Fruit fly (Drosophila melanogaster) whole organism, embryonic: ENCODE data around the gene CG14110.

Experiments used
- CG10565 ChIP-seq: fragments of 200-800 bp; sonication (Bioruptor generic); optimal IDR thresholded peaks from 3 replicates; lab custom pipeline; 2016; ENCODE audit warnings: missing biosample characterization, mild to moderate bottlenecking, missing genetic modification characterization
- CG11695 ChIP-seq: fragments of 200-800 bp; sonication (Bioruptor generic); IDR thresholded peaks from 3 replicates; pipeline ENCODE4 v1.3.6; 2022; ENCODE audit warnings: missing biosample characterization, missing genetic modification characterization
- CG13296 ChIP-seq: fragments of 200-800 bp; sonication (Bioruptor generic); optimal IDR thresholded peaks from 3 replicates; lab custom pipeline; 2018; ENCODE audit warnings: missing biosample characterization, mild to moderate bottlenecking, missing genetic modification characterization
- CG14441 ChIP-seq: fragments of 200-800 bp; sonication (Bioruptor generic); IDR thresholded peaks from 2 replicates; pipeline ENCODE4 v1.3.6; 2022; ENCODE audit warnings: missing biosample characterization, missing genetic modification characterization
- CG14710 ChIP-seq: fragments of 200-800 bp; sonication (Bioruptor generic); optimal IDR thresholded peaks from 3 replicates; lab custom pipeline; 2019; ENCODE audit warnings: missing biosample characterization, mild to moderate bottlenecking, missing genetic modification characterization, moderate library complexity
- CG15269 ChIP-seq: fragments of 200-800 bp; sonication (Bioruptor generic); optimal IDR thresholded peaks from 2 replicates; lab custom pipeline; 2018; ENCODE audit warnings: missing biosample characterization, mild to moderate bottlenecking, missing genetic modification characterization, moderate library complexity
- CG1602 ChIP-seq: fragments of 200-800 bp; sonication (Bioruptor generic); optimal IDR thresholded peaks from 3 replicates; lab custom pipeline; 2016; ENCODE audit warnings: missing biosample characterization, missing genetic modification characterization
- CG17568 ChIP-seq: fragments of 200-800 bp; sonication (Bioruptor generic); optimal IDR thresholded peaks from 2 replicates; lab custom pipeline; 2018; ENCODE audit warnings: missing biosample characterization, mild to moderate bottlenecking, missing genetic modification characterization, moderate library complexity
- CG18011 ChIP-seq: fragments of 200-800 bp; sonication (Bioruptor generic); optimal IDR thresholded peaks from 2 replicates; lab custom pipeline; 2017; ENCODE audit warnings: missing biosample characterization, missing genetic modification characterization, mild to moderate bottlenecking, moderate library complexity, missing genotype
- CG18599 ChIP-seq: fragments of 200-800 bp; sonication (Bioruptor generic); optimal IDR thresholded peaks from 3 replicates; lab custom pipeline; 2017; ENCODE audit warnings: missing biosample characterization, missing genetic modification characterization, mild to moderate bottlenecking, moderate library complexity, missing genetic modification reagents
- CG3065 ChIP-seq: fragments of 200-800 bp; sonication (Bioruptor generic); optimal IDR thresholded peaks from 2 replicates; lab custom pipeline; 2016; ENCODE audit warnings: missing biosample characterization, missing genetic modification characterization
- CG31365 ChIP-seq: fragments of 200-800 bp; sonication (Bioruptor generic); optimal IDR thresholded peaks from 2 replicates; lab custom pipeline; 2018; ENCODE audit warnings: missing biosample characterization, mild to moderate bottlenecking, missing genetic modification characterization
- CG4617 ChIP-seq: fragments of 200-800 bp; sonication (Bioruptor generic); optimal IDR thresholded peaks from 3 replicates; lab custom pipeline; 2016; ENCODE audit warnings: missing biosample characterization, missing genetic modification characterization, borderline replicate concordance
- CG9727 ChIP-seq: fragments of 200-800 bp; sonication (Bioruptor generic); optimal IDR thresholded peaks from 3 replicates; lab custom pipeline; 2017; ENCODE audit warnings: missing biosample characterization, mild to moderate bottlenecking, missing genetic modification characterization
- CG9876 ChIP-seq: fragments of 200-800 bp; sonication (Bioruptor generic); optimal IDR thresholded peaks from 2 replicates; lab custom pipeline; 2016; ENCODE audit warnings: missing biosample characterization, missing genetic modification characterization
- CrebB ChIP-seq: fragments of 200-800 bp; sonication (Bioruptor generic); optimal IDR thresholded peaks from 3 replicates; lab custom pipeline; 2018; ENCODE audit warnings: missing biosample characterization, mild to moderate bottlenecking, missing genetic modification characterization
- Dbx ChIP-seq: fragments of 200-800 bp; sonication (Bioruptor generic); IDR thresholded peaks from 3 replicates; pipeline ENCODE4 v1.3.6; 2022; ENCODE audit warnings: missing biosample characterization, missing genetic modification characterization
- Dek ChIP-seq: fragments of 200-800 bp; sonication (Bioruptor generic); optimal IDR thresholded peaks from 3 replicates; lab custom pipeline; 2019; ENCODE audit warnings: missing biosample characterization, mild to moderate bottlenecking, missing genetic modification characterization, moderate library complexity
- Dref ChIP-seq: fragments of 200-800 bp; sonication (Bioruptor generic); IDR thresholded peaks from 2 replicates; pipeline ENCODE4 v1.3.6; 2022; ENCODE audit warnings: missing biosample characterization, missing genetic modification characterization
- Drgx ChIP-seq: fragments of 200-800 bp; sonication (Bioruptor generic); IDR thresholded peaks from 2 replicates; pipeline ENCODE4 v1.3.6; 2022; ENCODE audit warnings: missing biosample characterization, missing genetic modification characterization
- Gug ChIP-seq: fragments of 200-800 bp; sonication (Bioruptor generic); IDR thresholded peaks from 4 replicates; pipeline ENCODE4 v1.3.6; 2022; ENCODE audit warnings: missing biosample characterization, missing genetic modification characterization
- Lhr ChIP-seq: fragments of 200-800 bp; sonication (Bioruptor generic); optimal IDR thresholded peaks from 3 replicates; lab custom pipeline; 2017; ENCODE audit warnings: mild to moderate bottlenecking, missing biosample characterization, missing genetic modification reagents, missing genetic modification characterization
- NFAT ChIP-seq: fragments of 200-800 bp; sonication (Bioruptor generic); IDR thresholded peaks from 2 replicates; pipeline ENCODE4 v1.3.6; 2022; ENCODE audit warnings: missing biosample characterization, missing genetic modification characterization
- Pdp1 ChIP-seq, 2 experiments: fragments of 200-800 bp; sonication (Bioruptor generic); optimal IDR thresholded peaks; 3 replicates each; lab custom pipeline; 2016; ENCODE audit warnings: missing biosample characterization in 2 of 2, missing genetic modification characterization in 2 of 2, mild to moderate bottlenecking in 1 of 2, moderate library complexity in 1 of 2
- Rfx ChIP-seq: fragments of 200-800 bp; sonication (Bioruptor generic); IDR thresholded peaks from 2 replicates; pipeline ENCODE4 v1.3.6; 2022; ENCODE audit warnings: missing biosample characterization, missing genetic modification characterization
- Rx ChIP-seq: fragments of 200-800 bp; sonication (Bioruptor generic); IDR thresholded peaks from 2 replicates; pipeline ENCODE4 v1.3.6; 2022; ENCODE audit warnings: missing biosample characterization, missing genetic modification characterization
- Sox102F ChIP-seq: fragments of 200-800 bp; sonication (Bioruptor generic); optimal IDR thresholded peaks from 2 replicates; lab custom pipeline; 2018; ENCODE audit warnings: missing biosample characterization, mild to moderate bottlenecking, missing genetic modification characterization, moderate library complexity
- Taf1 ChIP-seq: fragments of 200-800 bp; sonication (Bioruptor generic); IDR thresholded peaks from 2 replicates; pipeline ENCODE4 v1.3.6; 2022; ENCODE audit warnings: missing biosample characterization, missing genetic modification characterization
- amos ChIP-seq: fragments of 200-800 bp; sonication (Bioruptor generic); IDR thresholded peaks from 2 replicates; pipeline ENCODE4 v1.3.6; 2022; ENCODE audit warnings: missing biosample characterization, missing genetic modification characterization; ENCODE audit not compliant: partially characterized antibody
- ase ChIP-seq: fragments of 200-800 bp; sonication (Bioruptor generic); IDR thresholded peaks from 3 replicates; pipeline ENCODE4 v1.3.6; 2022; ENCODE audit warnings: missing biosample characterization, missing genetic modification characterization
- dmrt99B ChIP-seq: fragments of 200-800 bp; sonication (Bioruptor generic); optimal IDR thresholded peaks from 2 replicates; lab custom pipeline; 2018; ENCODE audit warnings: missing biosample characterization, mild to moderate bottlenecking, missing genetic modification characterization, moderate library complexity
- dpn ChIP-seq, 2 experiments: fragments of 200-800 bp; sonication (Bioruptor generic); optimal IDR thresholded peaks; 3 replicates each; lab custom pipeline; 2016; ENCODE audit warnings: missing biosample characterization in 2 of 2, missing genetic modification characterization in 2 of 2
- gcm2 ChIP-seq: fragments of 200-800 bp; sonication (Bioruptor generic); optimal IDR thresholded peaks from 2 replicates; lab custom pipeline; 2016; ENCODE audit warnings: missing biosample characterization, missing genetic modification characterization
- hb ChIP-seq: fragments of 200-800 bp; sonication (Bioruptor generic); IDR thresholded peaks from 3 replicates; pipeline ENCODE4 v1.3.6; 2022; ENCODE audit warnings: missing biosample characterization, missing genetic modification characterization; ENCODE audit not compliant: partially characterized antibody
- lbe ChIP-seq: fragments of 200-800 bp; sonication (Bioruptor generic); optimal IDR thresholded peaks from 2 replicates; lab custom pipeline; 2016; ENCODE audit warnings: missing biosample characterization, mild to moderate bottlenecking, missing genetic modification characterization
- lilli ChIP-seq: fragments of 200-800 bp; sonication (Bioruptor generic); optimal IDR thresholded peaks from 3 replicates; lab custom pipeline; 2016; ENCODE audit warnings: missing biosample characterization, missing genetic modification characterization
- nom ChIP-seq: fragments of 200-800 bp; sonication (Bioruptor generic); optimal IDR thresholded peaks from 2 replicates; lab custom pipeline; 2017; ENCODE audit warnings: missing biosample characterization, missing genetic modification characterization, mild to moderate bottlenecking, moderate library complexity, missing genetic modification reagents
- oc ChIP-seq: fragments of 200-800 bp; sonication (Bioruptor generic); optimal IDR thresholded peaks from 2 replicates; lab custom pipeline; 2018; ENCODE audit warnings: missing biosample characterization, mild to moderate bottlenecking, missing genetic modification characterization, moderate library complexity
- pfk ChIP-seq: fragments of 200-800 bp; sonication (Bioruptor generic); optimal IDR thresholded peaks from 2 replicates; lab custom pipeline; 2018; ENCODE audit warnings: missing biosample characterization, mild to moderate bottlenecking, missing genetic modification characterization, moderate library complexity
- pita ChIP-seq: fragments of 200-800 bp; sonication (Bioruptor generic); optimal IDR thresholded peaks from 2 replicates; lab custom pipeline; 2017; ENCODE audit warnings: missing biosample characterization, mild to moderate bottlenecking, missing genetic modification characterization
- sd ChIP-seq: fragments of 200-800 bp; sonication (Bioruptor generic); optimal IDR thresholded peaks from 3 replicates; lab custom pipeline; 2018; ENCODE audit warnings: missing biosample characterization, mild to moderate bottlenecking, missing genetic modification characterization, moderate library complexity
- sim ChIP-seq: fragments of 200-800 bp; sonication (Bioruptor generic); IDR thresholded peaks from 2 replicates; pipeline ENCODE4 v1.3.6; 2022; ENCODE audit warnings: missing biosample characterization, missing genetic modification characterization
- sisA ChIP-seq: fragments of 200-800 bp; sonication (Bioruptor generic); IDR thresholded peaks from 2 replicates; pipeline ENCODE4 v1.3.6; 2022; ENCODE audit warnings: missing biosample characterization, missing genetic modification characterization
- sob ChIP-seq: fragments of 200-800 bp; sonication (Bioruptor generic); IDR thresholded peaks from 2 replicates; pipeline ENCODE4 v1.3.6; 2022; ENCODE audit warnings: missing biosample characterization, missing genetic modification characterization
- sqz ChIP-seq: fragments of 200-800 bp; sonication (Bioruptor generic); optimal IDR thresholded peaks from 3 replicates; lab custom pipeline; 2018; ENCODE audit warnings: missing biosample characterization, mild to moderate bottlenecking, missing genetic modification characterization
- ssp ChIP-seq: fragments of 200-800 bp; sonication (Bioruptor generic); IDR thresholded peaks from 2 replicates; pipeline ENCODE4 v1.3.6; 2022; ENCODE audit warnings: missing biosample characterization, missing genetic modification characterization
- wdn ChIP-seq: fragments of 200-800 bp; sonication (Bioruptor generic); IDR thresholded peaks from 2 replicates; pipeline ENCODE4 v1.3.6; 2022; ENCODE audit warnings: missing biosample characterization, missing genetic modification characterization
- wor ChIP-seq: fragments of 200-800 bp; sonication (Bioruptor generic); IDR thresholded peaks from 2 replicates; pipeline ENCODE4 v1.3.6; 2022; ENCODE audit warnings: missing biosample characterization, missing genetic modification characterization
- zen ChIP-seq: fragments of 200-800 bp; sonication (Bioruptor generic); optimal IDR thresholded peaks from 3 replicates; lab custom pipeline; 2018; ENCODE audit warnings: missing biosample characterization, mild to moderate bottlenecking, missing genetic modification characterization, moderate library complexity
- zfh2 ChIP-seq: fragments of 200-800 bp; sonication (Bioruptor generic); optimal IDR thresholded peaks from 2 replicates; lab custom pipeline; 2016; ENCODE audit warnings: missing biosample characterization, missing genetic modification characterization

CG14110 gene

dm6 chr3L:13412200-13412885, 27.8 kb downstream of the CG14110 start, which contains the start of the genes CG10222 and flr (continued):
- TF ChIP-seq Dbx (GFP tag; lab: Robert Waterston, UW) (peak; percentile 42; the same call in 1 of the 3 replicates), CG11695 (GFP tag; lab: Robert Waterston, UW) (no peak), ase (no peak), NFAT (GFP tag; lab: Robert Waterston, UW) (no peak), gcm2 (GFP tag; lab: Kevin White, UChicago) (no peak), pfk (GFP tag; lab: Kevin White, UChicago) (no peak), wdn (GFP tag; lab: Robert Waterston, UW) (no peak), CG15269 (tag; lab: Kevin White, UChicago) (peak; percentile 5), Sox102F (GFP tag; lab: Kevin White, UChicago) (no peak), wor (GFP tag; lab: Robert Waterston, UW) (no peak), Taf1 (GFP tag; lab: Robert Waterston, UW) (no peak), CG17568 (GFP tag; lab: Kevin White, UChicago) (no peak), Lhr (GFP tag; lab: Kevin White, UChicago) (peak; percentile 9), pita (no peak), Dek (tag; lab: Kevin White, UChicago) (no peak), sim (no peak), sob (GFP tag; lab: Robert Waterston, UW) (no peak), sqz (GFP tag; lab: Kevin White, UChicago) (no peak), CG9727 (peak; percentile 17), Rx (no peak), CG14710 (peak; percentile 58), Rfx (GFP tag; lab: Robert Waterston, UW) (peak; percentile 43; the same call in 1 of the 2 replicates), CG1602 (GFP tag; lab: Kevin White, UChicago) (no peak), CG14441 (GFP tag; lab: Robert Waterston, UW) (no peak), Drgx (no peak), hb (GFP tag; lab: Robert Waterston, UW) (peak; percentile 69), CG3065 (GFP tag; lab: Kevin White, UChicago) (no peak), sisA (GFP tag; lab: Robert Waterston, UW) (no peak), lilli (GFP tag; lab: Kevin White, UChicago) (peak; percentile 34), CG13296 (GFP tag; lab: Kevin White, UChicago) (no peak), dpn (GFP tag; optimal IDR thresholded peaks at IDR 0.05; lab: Kevin White, UChicago) (no peak), dmrt99B (no peak), sd (tag; lab: Kevin White, UChicago) (no peak), amos (GFP tag; lab: Robert Waterston, UW) (peak; percentile 68), Pdp1 (GFP tag; optimal IDR thresholded peaks at IDR 0.05; lab: Kevin White, UChicago) (no peak), CG4617 (GFP tag; lab: Kevin White, UChicago) (peak; percentile 15), zen (tag; lab: Kevin White, UChicago) (peak; percentile 10), CrebB (tag; lab: Kevin White, UChicago) (no peak), nom (GFP tag; lab: Kevin White, UChicago) (no peak), oc (no peak), Dref (GFP tag; lab: Robert Waterston, UW) (peak; percentile 76), CG18599 (no peak), ssp (GFP tag; lab: Robert Waterston, UW) (no peak), CG9876 (GFP tag; lab: Kevin White, UChicago) (no peak), zfh2 (GFP tag; lab: Kevin White, UChicago) (no peak), CG31365 (tag; lab: Kevin White, UChicago) (no peak), Gug (GFP tag; lab: Robert Waterston, UW) (no peak), lbe (GFP tag; lab: Kevin White, UChicago) (no peak), CG18011 (GFP tag; lab: Kevin White, UChicago) (no peak), CG10565 (GFP tag; lab: Kevin White, UChicago) (no peak)
